Worm (Caenorhabditis elegans): ENCODE measurements around the gene C32A9.1.

DNA sequence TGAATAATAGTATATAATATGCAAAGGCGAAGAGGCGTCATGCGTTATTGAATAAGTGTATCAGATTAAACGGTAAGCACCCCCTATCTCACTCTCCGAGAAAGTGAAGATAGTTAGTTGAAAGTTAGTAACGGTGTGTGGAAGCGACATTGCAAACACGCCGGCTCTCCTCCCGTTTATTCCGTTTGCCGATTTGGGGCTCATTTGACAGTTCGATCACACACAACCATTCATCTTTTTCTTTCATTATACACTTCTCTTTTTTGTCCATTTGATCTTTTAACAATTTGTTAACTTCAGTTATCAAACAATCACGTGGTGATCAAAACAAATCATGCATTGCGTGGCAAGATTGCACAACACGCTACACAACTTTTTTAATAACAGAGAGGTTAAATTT lies 19.4 kb upstream of the C32A9.1 start, which contains the start of gene slc-9B.1:
- TF ChIP-seq ceh-30 (tag; optimal IDR thresholded peaks at IDR 0.05) (no peak), ceh-48 (tag; optimal IDR thresholded peaks at IDR 0.05) (no peak), hlh-8 (tag; optimal IDR thresholded peaks at IDR 0.05) (no peak), ref-2 (tag; optimal IDR thresholded peaks at IDR 0.05) (no peak), unc-55 (GFP tag; optimal IDR thresholded peaks at IDR 0.05) (no peak), nfya-1 (tag; optimal IDR thresholded peaks at IDR 0.05) (no peak), pha-4 (tag; optimal IDR thresholded peaks at IDR 0.05) (no peak), npax-4 (tag; optimal IDR thresholded peaks at IDR 0.05) (no peak), nhr-11 (tag; optimal IDR thresholded peaks at IDR 0.05) (no peak)
